Fruit fly (Drosophila melanogaster): Measurements from ENCODE around the gene cert.

cert gene

dm6 chr3L:8315141-8315816 lies 25.6 kb upstream of the cert start, which contains the start of gene Cpsf6 (continued):
- TF ChIP-seq CG6792 (GFP tag; optimal IDR thresholded peaks at IDR 0.05), result peak; percentile 15
- TF ChIP-seq Sox15 (GFP tag; optimal IDR thresholded peaks at IDR 0.05), result no peak
- TF ChIP-seq Lpt (GFP tag; optimal IDR thresholded peaks at IDR 0.05), result no peak
- TF ChIP-seq Eip78C (GFP tag), result peak; percentile 74
- peak; percentile 46 to 58 for TF ChIP-seq ss (GFP tag; optimal IDR thresholded peaks at IDR 0.05)
- TF ChIP-seq CG9139 (GFP tag; optimal IDR thresholded peaks at IDR 0.05), result peak; percentile 16
- peak; percentile 14 for TF ChIP-seq cyc (GFP tag; optimal IDR thresholded peaks at IDR 0.05)
- TF ChIP-seq eg (GFP tag; IDR thresholded peaks at IDR 0.05), result peak; percentile 21; the same call in 1 of the 3 replicates
- no peak for TF ChIP-seq fd59A (GFP tag; optimal IDR thresholded peaks at IDR 0.05)
- no peak for TF ChIP-seq fd85E (GFP tag; optimal IDR thresholded peaks at IDR 0.05)
- peak; percentile 36 for TF ChIP-seq Sox102F (GFP tag; optimal IDR thresholded peaks at IDR 0.05)
- peak; percentile 30 for TF ChIP-seq Ets21C (GFP tag; optimal IDR thresholded peaks at IDR 0.05)
- no peak for TF ChIP-seq CG11294 (GFP tag; IDR thresholded peaks at IDR 0.05)
- peak; percentile 40 for TF ChIP-seq CG3919 (GFP tag; optimal IDR thresholded peaks at IDR 0.05)
- peak; percentile 48 for TF ChIP-seq Hr39 (GFP tag; optimal IDR thresholded peaks at IDR 0.05)
- peak; percentile 55 for TF ChIP-seq pdm3 (GFP tag; optimal IDR thresholded peaks at IDR 0.05)
- peak; percentile 10 for TF ChIP-seq achi (GFP tag; optimal IDR thresholded peaks at IDR 0.05)
- TF ChIP-seq Eip93F (GFP tag; optimal IDR thresholded peaks at IDR 0.05), result peak; percentile 14
- no peak for TF ChIP-seq Blimp-1 (GFP tag; optimal IDR thresholded peaks at IDR 0.05)

- TF ChIP-seq esn (GFP tag; optimal IDR thresholded peaks at IDR 0.05) (no peak), CG1621 (tag; optimal IDR thresholded peaks at IDR 0.05) (no peak), CG3032 (tag; optimal IDR thresholded peaks at IDR 0.05) (no peak), CG6854 (GFP tag; optimal IDR thresholded peaks at IDR 0.05) (no peak), salr (GFP tag; optimal IDR thresholded peaks at IDR 0.05) (no peak), CG11294 (GFP tag; IDR thresholded peaks at IDR 0.05) (no peak), svp (GFP tag) (no peak), fd59A (GFP tag; optimal IDR thresholded peaks at IDR 0.05) (no peak), acj6 (GFP tag; optimal IDR thresholded peaks at IDR 0.05) (no peak), Eip93F (GFP tag; optimal IDR thresholded peaks at IDR 0.05) (no peak), CG16779 (tag; optimal IDR thresholded peaks at IDR 0.05) (no peak), OdsH (GFP tag; optimal IDR thresholded peaks at IDR 0.05) (peak; percentile 38), cyc (GFP tag; optimal IDR thresholded peaks at IDR 0.05) (no peak), CG8119 (GFP tag; IDR thresholded peaks at IDR 0.05) (no peak), CG9139 (GFP tag; optimal IDR thresholded peaks at IDR 0.05) (no peak), dsx (GFP tag; optimal IDR thresholded peaks at IDR 0.05; ENCODE audit: poor library complexity, severe bottlenecking) (no peak), vri (GFP tag; optimal IDR thresholded peaks at IDR 0.05) (no peak), Hr4 (GFP tag; optimal IDR thresholded peaks at IDR 0.05) (peak; percentile 55), fkh (GFP tag; optimal IDR thresholded peaks at IDR 0.05) (no peak), Sox102F (GFP tag; optimal IDR thresholded peaks at IDR 0.05) (no peak), Eip78C (GFP tag) (peak; percentile 73), topi (GFP tag; optimal IDR thresholded peaks at IDR 0.05) (no peak), lz (GFP tag; optimal IDR thresholded peaks at IDR 0.05) (no peak), CG31627 (GFP tag; optimal IDR thresholded peaks at IDR 0.05) (peak; percentile 30), Sox14 (GFP tag; optimal IDR thresholded peaks at IDR 0.05) (no peak), fd85E (GFP tag; optimal IDR thresholded peaks at IDR 0.05) (no peak), CG6808 (GFP tag; optimal IDR thresholded peaks at IDR 0.05) (no peak), Gug (GFP tag; IDR thresholded peaks at IDR 0.05) (no peak), CG6163 (GFP tag; IDR thresholded peaks at IDR 0.05) (no peak), Lpt (GFP tag; optimal IDR thresholded peaks at IDR 0.05) (no peak), CG8319 (GFP tag; optimal IDR thresholded peaks at IDR 0.05) (no peak), CG11902 (GFP tag; optimal IDR thresholded peaks at IDR 0.05) (no peak), achi (GFP tag; optimal IDR thresholded peaks at IDR 0.05) (no peak), Smox (GFP tag; optimal IDR thresholded peaks at IDR 0.05) (no peak), Sox15 (GFP tag; optimal IDR thresholded peaks at IDR 0.05) (no peak), CG6276 (GFP tag; optimal IDR thresholded peaks at IDR 0.05) (no peak), Ets21C (GFP tag; optimal IDR thresholded peaks at IDR 0.05) (no peak), CG8632 (GFP tag; optimal IDR thresholded peaks at IDR 0.05) (no peak), eg (GFP tag; IDR thresholded peaks at IDR 0.05) (peak; percentile 60; the same call in 2 of the 3 replicates), ss (GFP tag; optimal IDR thresholded peaks at IDR 0.05) (no peak), CG7368 (GFP tag; optimal IDR thresholded peaks at IDR 0.05) (no peak), Hr38 (GFP tag; optimal IDR thresholded peaks at IDR 0.05) (no peak), CG6792 (GFP tag; optimal IDR thresholded peaks at IDR 0.05) (no peak), Eip75B (GFP tag; optimal IDR thresholded peaks at IDR 0.05) (no peak)
These were observed 25.1 kb upstream of the cert start for dm6 chr3L:8314788-8315140.

Data from whole organism, prepupa.